Worm (Caenorhabditis elegans): ENCODE data around the gene hst-6.

ce11 chrX:5252798-5253197, 22.6 kb upstream of the hst-6 start, which contains the start of gene nspg-14:
- no peak for TF ChIP-seq nhr-25 (tag; optimal IDR thresholded peaks at IDR 0.05; ENCODE audit: borderline replicate concordance, insufficient read depth)
- no peak for TF ChIP-seq ZK546.5 (tag; optimal IDR thresholded peaks at IDR 0.05)
- TF ChIP-seq T26A8.4 (GFP tag; IDR thresholded peaks at IDR 0.05), result no peak
- TF ChIP-seq unc-62 (GFP tag; optimal IDR thresholded peaks at IDR 0.05 in 1 of 2), result no peak
- no peak for TF ChIP-seq unc-62 (tag; optimal IDR thresholded peaks at IDR 0.05)
- TF ChIP-seq ceh-32 (tag; optimal IDR thresholded peaks at IDR 0.05; ENCODE audit: poor library complexity), result no peak
- TF ChIP-seq ces-1 (GFP tag; optimal IDR thresholded peaks at IDR 0.05), result no peak
- TF ChIP-seq fkh-10 (GFP tag; optimal IDR thresholded peaks at IDR 0.05), result no peak
- TF ChIP-seq ztf-11 (tag; optimal IDR thresholded peaks at IDR 0.05), result no peak

All from whole organism, L4 larva.